Worm (Caenorhabditis elegans) whole organism, young adult: ENCODE results near the gene fbxb-81.

Experiments
- F37B4.10 ChIP-seq: fragments of 200-800 bp; sonication (Bioruptor generic); IDR thresholded peaks from 2 replicates; pipeline ENCODE4 v1.3.6; 2022; ENCODE audit warnings: missing genetic modification characterization, missing compliant biosample characterization
- ama-1 ChIP-seq, 3 experiments: fragments of 150-350 bp in 1 of 3; sonication (generic microtip) in 2 of 3; optimal IDR thresholded peaks; 2 replicates each; lab custom pipeline; 2014 to 2018; ENCODE audit warnings: missing biosample characterization in 2 of 3, missing genetic modification characterization in 2 of 3, missing genetic modification reagents in 2 of 3
- chd-7 ChIP-seq: sonication (generic microtip); optimal IDR thresholded peaks from 2 replicates; lab custom pipeline; 2016; ENCODE audit warnings: mild to moderate bottlenecking, missing genetic modification characterization, moderate library complexity, missing compliant biosample characterization
- mcd-1 ChIP-seq: fragments of 200-800 bp; sonication (Bioruptor generic); IDR thresholded peaks from 2 replicates; pipeline ENCODE4 v1.3.6; 2022; ENCODE audit warnings: missing genetic modification reagents, missing genetic modification characterization, missing compliant biosample characterization

- TF ChIP-seq mcd-1 (GFP tag; lab: Robert Waterston, UW) = no peak
- TF ChIP-seq ama-1 (optimal IDR thresholded peaks at IDR 0.05; lab: Kevin White, UChicago) = no peak
- no peak for TF ChIP-seq ama-1 (GFP tag; optimal IDR thresholded peaks at IDR 0.05; lab: Kevin White, UChicago)
- TF ChIP-seq F37B4.10 (GFP tag; lab: Robert Waterston, UW) = no peak
- no peak for TF ChIP-seq chd-7 (tag; lab: Kevin White, UChicago)
Measured at ce11 chrIII:179123-179592, 38.1 kb upstream of the fbxb-81 start, which contains the start of gene F40G9.6.
